Fruit fly (Drosophila melanogaster): ENCODE results near the gene Sgs4.

Gene Sgs4

dm6 chrX:3249789-3250188, at the start of gene Sgs4:
Gene Sgs4 (plus strand): TSS chrX:3250089.
- TF ChIP-seq pita (GFP tag; optimal IDR thresholded peaks at IDR 0.05) (no peak), Camta (GFP tag; optimal IDR thresholded peaks at IDR 0.05) (no peak), Dbx (GFP tag; IDR thresholded peaks at IDR 0.05) (no peak), rib (GFP tag; IDR thresholded peaks at IDR 0.05) (no peak), slou (GFP tag; optimal IDR thresholded peaks at IDR 0.05) (no peak), amos (GFP tag; IDR thresholded peaks at IDR 0.05; ENCODE audit: partially characterized antibody) (no peak), CG31441 (GFP tag; IDR thresholded peaks at IDR 0.05) (no peak), CG8290 (GFP tag; optimal IDR thresholded peaks at IDR 0.05) (no peak), CG8290 (tag; optimal IDR thresholded peaks at IDR 0.05) (no peak), stwl (tag; optimal IDR thresholded peaks at IDR 0.05) (no peak), seq (GFP tag; IDR thresholded peaks at IDR 0.05) (no peak), HLH3B (GFP tag; IDR thresholded peaks at IDR 0.05) (no peak), CG16813 (GFP tag; IDR thresholded peaks at IDR 0.05; ENCODE audit: partially characterized antibody) (no peak)

- TF ChIP-seq GATAe (GFP tag; conservative IDR thresholded peaks at IDR 0.05): 0 out of 2 replicates have a peak, but pooled peaks have one; percentile 11
- no peak for TF ChIP-seq yki (optimal IDR thresholded peaks at IDR 0.05)
- peak; percentile 52 for TF ChIP-seq Myb (GFP tag; optimal IDR thresholded peaks at IDR 0.05)
- peak; percentile 60 for TF ChIP-seq CG12071 (GFP tag; optimal IDR thresholded peaks at IDR 0.05)
- TF ChIP-seq gcm2 (GFP tag; optimal IDR thresholded peaks at IDR 0.05): peak; percentile 37
- TF ChIP-seq Oaz (GFP tag; IDR thresholded peaks at IDR 0.05): peak; percentile 60
- TF ChIP-seq sens-2 (GFP tag; IDR thresholded peaks at IDR 0.05): peak; percentile 53; the same call in 1 of the 2 replicates
- no peak for TF ChIP-seq sc (optimal IDR thresholded peaks at IDR 0.05)
- no peak for TF ChIP-seq sc (GFP tag; optimal IDR thresholded peaks at IDR 0.05)
- no peak for TF ChIP-seq Sin3A (optimal IDR thresholded peaks at IDR 0.05)
- TF ChIP-seq ind (GFP tag; optimal IDR thresholded peaks at IDR 0.05): peak; percentile 71
- no peak for TF ChIP-seq crol (GFP tag; IDR thresholded peaks at IDR 0.05)
- TF ChIP-seq ro (GFP tag; IDR thresholded peaks at IDR 0.05): 0 out of 2 replicates have a peak, but pooled peaks have one; percentile 50
- TF ChIP-seq CG43689 (GFP tag; IDR thresholded peaks at IDR 0.05): peak; percentile 53
- peak; percentile 43 for TF ChIP-seq CG10209 (GFP tag; optimal IDR thresholded peaks at IDR 0.05)
- TF ChIP-seq Hmr (GFP tag; optimal IDR thresholded peaks at IDR 0.05): peak; percentile 79
- peak; percentile 58 for TF ChIP-seq CG18619 (GFP tag; optimal IDR thresholded peaks at IDR 0.05)
- TF ChIP-seq CG10366 (GFP tag; IDR thresholded peaks at IDR 0.05): peak; percentile 66
- TF ChIP-seq CG18262 (tag; optimal IDR thresholded peaks at IDR 0.05): peak; percentile 11
- TF ChIP-seq Dp (GFP tag; optimal IDR thresholded peaks at IDR 0.05): no peak
- no peak for TF ChIP-seq nom (GFP tag; optimal IDR thresholded peaks at IDR 0.05)
- peak; percentile 57 for TF ChIP-seq Fer3 (tag; optimal IDR thresholded peaks at IDR 0.05)
- peak; percentile 78 for TF ChIP-seq Awh (GFP tag; IDR thresholded peaks at IDR 0.05)
- no peak for TF ChIP-seq lola (GFP tag; optimal IDR thresholded peaks at IDR 0.05)
- TF ChIP-seq CG42726 (GFP tag; IDR thresholded peaks at IDR 0.05; ENCODE audit: partially characterized antibody): no peak
- TF ChIP-seq CG1647 (GFP tag; optimal IDR thresholded peaks at IDR 0.05): peak; percentile 51
- TF ChIP-seq trh (GFP tag; optimal IDR thresholded peaks at IDR 0.05): no peak
- peak; percentile 66 for TF ChIP-seq Ptx1 (GFP tag; IDR thresholded peaks at IDR 0.05)
- peak; percentile 25 for TF ChIP-seq disco-r (GFP tag; optimal IDR thresholded peaks at IDR 0.05)
- TF ChIP-seq CG14710 (tag; optimal IDR thresholded peaks at IDR 0.05): no peak
- TF ChIP-seq cas (GFP tag; IDR thresholded peaks at IDR 0.05): 0 out of 2 replicates have a peak, but pooled peaks have one; percentile 29
- no peak for TF ChIP-seq run (tag; optimal IDR thresholded peaks at IDR 0.05)
- peak; percentile 1 for TF ChIP-seq CG1529 (GFP tag; optimal IDR thresholded peaks at IDR 0.05)
- TF ChIP-seq CG12391 (tag; optimal IDR thresholded peaks at IDR 0.05): peak; percentile 30
- 0 out of 3 replicates have a peak, but pooled peaks have one; percentile 12 for TF ChIP-seq C15 (GFP tag; IDR thresholded peaks at IDR 0.05)
- TF ChIP-seq nerfin-1 (tag; optimal IDR thresholded peaks at IDR 0.05): peak; percentile 42
- peak; percentile 58; the same call in 2 of the 3 replicates for TF ChIP-seq CG11560 (tag; IDR thresholded peaks at IDR 0.05)
Observed at dm6 chrX:3205887-3206794, 43.7 kb upstream of the Sgs4 start.

All from whole organism, embryonic.